Fruit fly (Drosophila melanogaster): ENCODE results near the gene CG14424.
A peak's percentile ranks its signal among the peaks of the same experiment; 100 is the strongest.

- peak; percentile 42 for TF ChIP-seq svp (GFP tag)
- no peak for TF ChIP-seq CG8119 (GFP tag; IDR thresholded peaks at IDR 0.05)
- TF ChIP-seq achi (GFP tag; optimal IDR thresholded peaks at IDR 0.05) = no peak
- no peak for TF ChIP-seq esn (GFP tag; optimal IDR thresholded peaks at IDR 0.05)
- TF ChIP-seq salr (GFP tag; optimal IDR thresholded peaks at IDR 0.05) = no peak
- TF ChIP-seq CG1621 (tag; optimal IDR thresholded peaks at IDR 0.05) = no peak
- no peak for TF ChIP-seq Blimp-1 (GFP tag; optimal IDR thresholded peaks at IDR 0.05)
- no peak for TF ChIP-seq OdsH (GFP tag; optimal IDR thresholded peaks at IDR 0.05)
- no peak for TF ChIP-seq CG16779 (tag; optimal IDR thresholded peaks at IDR 0.05)
- no peak for TF ChIP-seq fkh (GFP tag; optimal IDR thresholded peaks at IDR 0.05)
- no peak for TF ChIP-seq dsx (GFP tag; optimal IDR thresholded peaks at IDR 0.05; ENCODE audit: poor library complexity, severe bottlenecking)
- no peak for TF ChIP-seq CG34406 (GFP tag; optimal IDR thresholded peaks at IDR 0.05)
- TF ChIP-seq CG3919 (GFP tag; optimal IDR thresholded peaks at IDR 0.05) = no peak
Measured at dm6 chrX:2912581-2912980, 14.5 kb downstream of the CG14424 start.

Measured in whole organism, prepupa.